Worm (Caenorhabditis elegans): ENCODE data around the gene R08C7.1.

- TF ChIP-seq lin-15B (tag; optimal IDR thresholded peaks at IDR 0.05) (no peak), nfya-1 (tag; optimal IDR thresholded peaks at IDR 0.05; ENCODE audit: insufficient read depth) (no peak), nhr-237 (tag; optimal IDR thresholded peaks at IDR 0.05) (no peak), jun-1 (tag; optimal IDR thresholded peaks at IDR 0.05) (no peak), ztf-4 (tag; optimal IDR thresholded peaks at IDR 0.05) (no peak), nhr-11 (tag; optimal IDR thresholded peaks at IDR 0.05) (no peak)
Measured at ce11 chrIV:4447367-4447766, 4.3 kb upstream of the R08C7.1 start.

All from whole organism, L3 larva.